Fruit fly (Drosophila melanogaster): Measurements from ENCODE around the gene CG32564.

dm6 chrX:17232642-17233041, 26.4 kb downstream of the CG32564 start, which contains the start of gene f:
- TF ChIP-seq psq (optimal IDR thresholded peaks at IDR 0.05) (no peak), pan (optimal IDR thresholded peaks at IDR 0.05) (no peak), Dll (optimal IDR thresholded peaks at IDR 0.05) (no peak), usp (GFP tag; optimal IDR thresholded peaks at IDR 0.05) (no peak), EcR (GFP tag; optimal IDR thresholded peaks at IDR 0.05) (no peak), CG8478 (optimal IDR thresholded peaks at IDR 0.05) (no peak)
